Fruit fly (Drosophila melanogaster) whole organism, wandering third instar larva: ENCODE results near the gene CG9917.

Source experiments
- CrebA ChIP-seq: fragments of 200-800 bp; sonication (Bioruptor generic); optimal IDR thresholded peaks from 2 replicates; lab custom pipeline; 2016; ENCODE audit warnings: missing biosample characterization, mild to moderate bottlenecking, missing genetic modification characterization, borderline replicate concordance
- Hnf4 ChIP-seq: fragments of 200-800 bp; sonication (Bioruptor generic); optimal IDR thresholded peaks from 2 replicates; lab custom pipeline; 2016; ENCODE audit warnings: missing biosample characterization, mild to moderate bottlenecking, missing genetic modification characterization
- Hr78 ChIP-seq: fragments of >200 bp; optimal IDR thresholded peaks from 2 replicates; lab custom pipeline; 2017; ENCODE audit warnings: missing biosample characterization, missing genetic modification characterization
- Myc ChIP-seq: fragments of >200 bp; optimal IDR thresholded peaks from 2 replicates; lab custom pipeline; 2017
- OdsH ChIP-seq: fragments of 200-800 bp; sonication (Bioruptor generic); optimal IDR thresholded peaks from 2 replicates; lab custom pipeline; 2016; ENCODE audit warnings: missing biosample characterization, mild to moderate bottlenecking, missing genetic modification characterization
- brk ChIP-seq: fragments of 200-800 bp; sonication (Bioruptor generic); optimal IDR thresholded peaks from 2 replicates; lab custom pipeline; 2016; ENCODE audit warnings: missing biosample characterization, mild to moderate bottlenecking, missing genetic modification characterization
- dsf ChIP-seq: sonication (Bioruptor generic); optimal IDR thresholded peaks from 2 replicates; lab custom pipeline; 2016; ENCODE audit warnings: missing biosample characterization, missing genetic modification characterization, borderline replicate concordance
- ey ChIP-seq: fragments of 200-800 bp; sonication (Bioruptor generic); optimal IDR thresholded peaks from 2 replicates; lab custom pipeline; 2016; ENCODE audit warnings: missing biosample characterization, missing genetic modification characterization
- fru ChIP-seq: fragments of 200-800 bp; sonication (Bioruptor generic); optimal IDR thresholded peaks from 3 replicates; lab custom pipeline; 2016; ENCODE audit warnings: missing biosample characterization, mild to moderate bottlenecking, missing genetic modification characterization
- lola ChIP-seq: fragments of >200 bp; optimal IDR thresholded peaks from 2 replicates; lab custom pipeline; 2017; ENCODE audit warnings: missing biosample characterization, missing genetic modification characterization
- psq ChIP-seq: fragments of 200-800 bp; sonication (Bioruptor generic); optimal IDR thresholded peaks from 3 replicates; lab custom pipeline; 2017; ENCODE audit warnings: missing biosample characterization, mild to moderate bottlenecking, missing genetic modification characterization, moderate library complexity
- sage ChIP-seq: fragments of 200-800 bp; sonication (Bioruptor generic); optimal IDR thresholded peaks from 2 replicates; lab custom pipeline; 2016; ENCODE audit warnings: missing biosample characterization, mild to moderate bottlenecking, missing genetic modification characterization
- usp ChIP-seq: fragments of >200 bp; optimal IDR thresholded peaks from 2 replicates; lab custom pipeline; 2017; ENCODE audit warnings: missing biosample characterization, missing genetic modification characterization
- woc ChIP-seq: sonication (Bioruptor generic); optimal IDR thresholded peaks from 2 replicates; lab custom pipeline; 2016; ENCODE audit warnings: missing biosample characterization, mild to moderate bottlenecking, missing genetic modification characterization

DNA sequence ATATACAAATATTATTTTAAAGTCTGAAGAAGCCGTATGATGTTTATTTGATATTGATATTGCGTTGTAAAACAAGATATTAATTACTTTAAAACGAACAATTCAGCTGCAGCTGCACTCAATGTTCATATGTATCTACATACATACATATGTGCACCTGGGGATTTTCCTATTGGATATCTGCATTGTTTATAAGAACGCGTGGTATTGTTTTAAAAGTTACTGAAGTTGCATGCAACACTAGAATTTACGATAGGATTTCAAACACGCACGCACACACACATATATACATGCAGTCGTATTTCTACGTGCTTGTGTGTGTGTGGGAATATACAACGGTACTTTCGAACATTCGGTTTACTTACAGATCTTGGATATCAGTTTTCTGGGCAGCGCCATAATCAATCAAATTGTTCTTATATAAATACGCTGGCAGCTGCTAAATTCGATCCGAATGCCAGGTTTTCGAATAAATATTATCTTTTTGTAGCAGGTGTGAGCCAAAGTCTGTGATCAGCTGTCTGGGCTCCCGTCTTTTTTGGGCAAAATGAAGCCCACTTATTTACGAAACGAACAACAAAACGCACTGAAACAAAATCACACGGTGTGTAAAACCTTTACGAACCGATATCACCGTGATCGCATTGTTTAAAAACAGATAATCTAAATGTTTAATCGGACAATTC is 47.7 kb downstream of the CG9917 start:
- TF ChIP-seq psq, result no peak
- no peak for TF ChIP-seq OdsH
- no peak for TF ChIP-seq woc (GFP tag; lab: Kevin White, UChicago)
- TF ChIP-seq usp (GFP tag; lab: Kevin White, UChicago), result no peak
- no peak for TF ChIP-seq Hnf4 (GFP tag; lab: Kevin White, UChicago)
- TF ChIP-seq lola (GFP tag; lab: Kevin White, UChicago), result no peak
- TF ChIP-seq sage (GFP tag; lab: Kevin White, UChicago), result no peak
- no peak for TF ChIP-seq Myc (lab: Kevin White, UChicago)
- no peak for TF ChIP-seq Hr78 (GFP tag; lab: Kevin White, UChicago)
- TF ChIP-seq dsf (GFP tag; lab: Kevin White, UChicago), result no peak
- TF ChIP-seq fru, result no peak
- no peak for TF ChIP-seq ey (GFP tag; lab: Kevin White, UChicago)
- TF ChIP-seq brk (GFP tag; lab: Kevin White, UChicago), result no peak
- TF ChIP-seq CrebA (GFP tag; lab: Kevin White, UChicago), result no peak
